Fruit fly (Drosophila melanogaster): ENCODE results near the gene unc.

The unc gene

dm6 chrX:21067908-21068307 is 48.8 kb downstream of the unc start:
- TF ChIP-seq noc (tag; optimal IDR thresholded peaks at IDR 0.05): no peak

- no peak for TF ChIP-seq noc (tag; optimal IDR thresholded peaks at IDR 0.05)
These were observed 49.2 kb downstream of the unc start, which contains the start of gene CG32512 for dm6 chrX:21067474-21067873. Gene CG32512 (minus strand): TSS chrX:21067540.

dm6 chrX:21065775-21066174 is 50.9 kb downstream of the unc start:
- TF ChIP-seq noc (tag; optimal IDR thresholded peaks at IDR 0.05): no peak

dm6 chrX:21064927-21065326 is 51.8 kb downstream of the unc start:
- TF ChIP-seq noc (tag; optimal IDR thresholded peaks at IDR 0.05): no peak
